Fruit fly (Drosophila melanogaster) whole organism, embryonic: ENCODE data around the gene CG8564.

Experiments used
- CG10565 ChIP-seq: fragments of 200-800 bp; sonication (Bioruptor generic); optimal IDR thresholded peaks from 3 replicates; lab custom pipeline; 2016; ENCODE audit warnings: missing biosample characterization, mild to moderate bottlenecking, missing genetic modification characterization
- CG11085 ChIP-seq: fragments of 200-800 bp; sonication (Bioruptor generic); IDR thresholded peaks from 2 replicates; pipeline ENCODE4 v1.3.6; 2022; ENCODE audit warnings: missing biosample characterization, missing genetic modification characterization
- CG13624 ChIP-seq: fragments of 200-800 bp; sonication (Bioruptor generic); optimal IDR thresholded peaks from 2 replicates; lab custom pipeline; 2016; ENCODE audit warnings: missing biosample characterization, missing genetic modification characterization
- CG34376 ChIP-seq: fragments of 200-800 bp; sonication (Bioruptor generic); optimal IDR thresholded peaks from 2 replicates; lab custom pipeline; 2018; ENCODE audit warnings: missing biosample characterization, mild to moderate bottlenecking, missing genetic modification characterization
- CG8478 ChIP-seq: fragments of >200 bp; optimal IDR thresholded peaks from 2 replicates; lab custom pipeline; 2018
- Fer3 ChIP-seq: fragments of 200-800 bp; sonication (Bioruptor generic); optimal IDR thresholded peaks from 2 replicates; lab custom pipeline; 2018; ENCODE audit warnings: missing biosample characterization, mild to moderate bottlenecking, missing genetic modification characterization, moderate library complexity
- Mad ChIP-seq: fragments of 200-800 bp; sonication (Bioruptor generic); optimal IDR thresholded peaks from 2 replicates; lab custom pipeline; 2016; ENCODE audit warnings: missing biosample characterization, missing genetic modification characterization
- psq ChIP-seq: fragments of 200-800 bp; sonication (Bioruptor generic); optimal IDR thresholded peaks from 2 replicates; lab custom pipeline; 2017; ENCODE audit warnings: missing biosample characterization, missing genetic modification characterization
- trh ChIP-seq: fragments of 200-800 bp; sonication (Bioruptor generic); optimal IDR thresholded peaks from 2 replicates; lab custom pipeline; 2016; ENCODE audit warnings: missing biosample characterization, missing genetic modification characterization

DNA sequence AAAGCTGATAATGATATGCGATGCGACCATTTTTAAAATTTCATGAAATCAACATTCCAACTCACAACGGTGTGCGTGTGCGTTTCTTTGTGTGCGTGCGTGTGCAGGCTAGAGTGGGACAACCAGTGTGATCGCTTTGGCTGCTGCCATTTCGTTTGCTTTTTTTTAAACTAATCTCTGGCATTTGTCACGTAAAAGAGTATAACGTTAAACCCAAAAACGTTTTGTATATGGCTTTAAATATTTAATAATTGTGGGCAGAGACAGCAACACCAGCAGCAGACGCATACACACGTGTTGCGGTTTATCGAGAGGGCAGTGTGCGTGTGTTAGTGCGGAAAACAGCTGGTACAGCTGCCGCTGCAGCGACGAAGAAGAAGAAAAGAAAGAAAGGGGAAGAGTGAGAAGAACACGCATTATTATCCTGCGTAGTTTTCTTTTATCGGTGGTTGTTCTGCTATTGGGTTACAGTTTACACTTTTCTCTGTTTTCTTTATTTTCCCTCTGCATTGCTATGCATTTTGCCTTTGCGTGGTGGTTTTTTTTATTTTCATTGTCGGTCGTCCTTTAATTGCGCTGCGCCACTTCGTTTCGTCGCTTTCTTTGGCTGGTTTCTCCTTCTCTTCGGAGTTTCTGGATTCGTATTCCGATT is 17.4 kb downstream of the CG8564 start:
- TF ChIP-seq CG11085 (GFP tag; lab: Robert Waterston, UW) = no peak
- TF ChIP-seq CG10565 (GFP tag; lab: Kevin White, UChicago) = no peak
- peak; percentile 7 for TF ChIP-seq CG34376 (GFP tag; lab: Kevin White, UChicago)
- no peak for TF ChIP-seq CG13624 (GFP tag; lab: Kevin White, UChicago)
- peak; percentile 95 for TF ChIP-seq CG8478
- TF ChIP-seq trh = no peak
- no peak for TF ChIP-seq Mad (GFP tag; lab: Kevin White, UChicago)
- TF ChIP-seq Fer3 (tag; lab: Kevin White, UChicago) = no peak
- TF ChIP-seq psq = peak; percentile 71
